Fruit fly (Drosophila melanogaster) whole organism, pupa: ENCODE data around the gene CG7382.

Experiments used
- CG10348 ChIP-seq: fragments of 200-800 bp; sonication (Bioruptor generic); IDR thresholded peaks from 2 replicates; pipeline ENCODE4 v1.3.6; 2022; ENCODE audit warnings: missing biosample characterization, missing genetic modification characterization
- CG12605 ChIP-seq: fragments of 200-800 bp; sonication (Bioruptor generic); IDR thresholded peaks from 2 replicates; pipeline ENCODE4 v1.3.6; 2022; ENCODE audit warnings: missing biosample characterization, missing genetic modification characterization
- CG13204 ChIP-seq: fragments of 200-800 bp; sonication (Bioruptor generic); optimal IDR thresholded peaks from 2 replicates; lab custom pipeline; 2018; ENCODE audit warnings: missing biosample characterization, mild to moderate bottlenecking, missing genetic modification characterization, moderate library complexity
- CG14655 ChIP-seq: fragments of 200-800 bp; sonication (Bioruptor generic); optimal IDR thresholded peaks from 3 replicates; lab custom pipeline; 2017; ENCODE audit warnings: mild to moderate bottlenecking, missing biosample characterization, missing genetic modification reagents, missing genetic modification characterization
- CG15710 ChIP-seq: fragments of 200-800 bp; sonication (Bioruptor generic); optimal IDR thresholded peaks from 2 replicates; lab custom pipeline; 2018; ENCODE audit warnings: missing biosample characterization, mild to moderate bottlenecking, missing genetic modification characterization, moderate library complexity
- CG17806 ChIP-seq: fragments of 200-800 bp; sonication (Bioruptor generic); optimal IDR thresholded peaks from 2 replicates; lab custom pipeline; 2018; ENCODE audit warnings: missing biosample characterization, mild to moderate bottlenecking, missing genetic modification characterization, moderate library complexity
- CG32121 ChIP-seq: fragments of 200-800 bp; sonication (Bioruptor generic); IDR thresholded peaks from 2 replicates; pipeline ENCODE4 v1.3.6; 2022; ENCODE audit warnings: missing biosample characterization, missing genetic modification characterization
- CG34367 ChIP-seq: fragments of 200-800 bp; sonication (Bioruptor generic); optimal IDR thresholded peaks from 2 replicates; lab custom pipeline; 2018; ENCODE audit warnings: missing biosample characterization, mild to moderate bottlenecking, missing genetic modification characterization
- CG4496 ChIP-seq: fragments of 200-800 bp; sonication (Bioruptor generic); IDR thresholded peaks from 3 replicates; pipeline ENCODE4 v1.3.6; 2022; ENCODE audit warnings: missing biosample characterization, missing genetic modification characterization
- CG8159 ChIP-seq: fragments of 200-800 bp; sonication (Bioruptor generic); optimal IDR thresholded peaks from 3 replicates; lab custom pipeline; 2018; ENCODE audit warnings: missing biosample characterization, mild to moderate bottlenecking, missing genetic modification characterization, moderate library complexity
- CG8301 ChIP-seq: fragments of 200-800 bp; sonication (Bioruptor generic); optimal IDR thresholded peaks from 2 replicates; lab custom pipeline; 2018; ENCODE audit warnings: missing biosample characterization, mild to moderate bottlenecking, missing genetic modification characterization
- CG9948 ChIP-seq: fragments of 200-800 bp; sonication (Bioruptor generic); optimal IDR thresholded peaks from 2 replicates; lab custom pipeline; 2018; ENCODE audit warnings: missing biosample characterization, mild to moderate bottlenecking, missing genetic modification characterization, moderate library complexity
- D1 ChIP-seq: fragments of 200-800 bp; sonication (Bioruptor generic); optimal IDR thresholded peaks from 2 replicates; lab custom pipeline; 2018; ENCODE audit warnings: missing biosample characterization, mild to moderate bottlenecking, missing genetic modification characterization, moderate library complexity
- EcR ChIP-seq: fragments of 200-800 bp; sonication (Bioruptor generic); optimal IDR thresholded peaks from 3 replicates; lab custom pipeline; 2019; ENCODE audit warnings: missing biosample characterization, missing genetic modification characterization, mild to moderate bottlenecking, moderate library complexity, missing genetic modification reagents
- Ets98B ChIP-seq: fragments of 200-800 bp; sonication (Bioruptor generic); IDR thresholded peaks from 2 replicates; pipeline ENCODE4 v1.3.6; 2022; ENCODE audit warnings: missing biosample characterization, missing genetic modification characterization
- Pif1A ChIP-seq: fragments of 200-800 bp; sonication (Bioruptor generic); optimal IDR thresholded peaks from 3 replicates; lab custom pipeline; 2016; ENCODE audit warnings: missing biosample characterization, missing genetic modification characterization
- Pif1B ChIP-seq: fragments of 200-800 bp; sonication (Bioruptor generic); optimal IDR thresholded peaks from 3 replicates; lab custom pipeline; 2016; ENCODE audit warnings: missing biosample characterization, missing genetic modification characterization
- Snoo ChIP-seq: fragments of 200-800 bp; sonication (Bioruptor generic); optimal IDR thresholded peaks from 3 replicates; lab custom pipeline; 2017; ENCODE audit warnings: missing biosample characterization, mild to moderate bottlenecking, missing genetic modification characterization, inconsistent platforms
- fd96Ca ChIP-seq: fragments of 200-800 bp; sonication (Bioruptor generic); IDR thresholded peaks from 3 replicates; pipeline ENCODE4 v1.3.6; 2022; ENCODE audit warnings: missing biosample characterization, missing genetic modification characterization
- gl ChIP-seq: fragments of 200-800 bp; sonication (Bioruptor generic); optimal IDR thresholded peaks from 2 replicates; lab custom pipeline; 2018; ENCODE audit warnings: missing biosample characterization, mild to moderate bottlenecking, missing genetic modification characterization
- rn ChIP-seq: fragments of 200-800 bp; sonication (Bioruptor generic); IDR thresholded peaks from 2 replicates; pipeline ENCODE4 v1.3.6; 2022; ENCODE audit warnings: missing biosample characterization, missing genetic modification characterization

CG7382 gene

DNA sequence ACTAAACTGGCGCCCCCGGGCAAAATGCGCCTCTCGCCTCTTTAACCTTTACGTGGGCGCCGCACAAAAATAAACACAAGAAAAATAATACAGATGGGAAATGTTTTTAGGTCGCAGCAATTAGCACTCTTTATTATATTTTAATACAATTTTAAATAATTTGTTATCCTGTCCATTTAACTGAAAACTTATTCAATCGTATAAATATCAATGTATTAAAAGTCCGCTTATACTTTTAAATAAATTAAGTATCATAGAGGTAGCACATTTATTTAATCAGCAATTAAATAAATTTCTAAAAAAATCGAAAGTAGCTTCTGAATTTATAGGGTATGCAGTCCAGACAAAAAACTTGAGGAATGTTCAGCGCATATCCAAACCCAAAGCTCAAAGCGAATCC, 12.6 kb downstream of the CG7382 start:
- TF ChIP-seq CG34367 (tag; lab: Kevin White, UChicago) (no peak), Pif1B (no peak), rn (GFP tag; lab: Robert Waterston, UW) (no peak), CG10348 (GFP tag; lab: Robert Waterston, UW) (no peak), CG9948 (tag; lab: Kevin White, UChicago) (peak; percentile 10), fd96Ca (no peak), Snoo (tag; lab: Kevin White, UChicago) (no peak), CG15710 (tag; lab: Kevin White, UChicago) (peak; percentile 27), CG17806 (tag; lab: Kevin White, UChicago) (peak; percentile 1), CG32121 (GFP tag; lab: Robert Waterston, UW) (no peak), CG4496 (GFP tag; lab: Robert Waterston, UW) (no peak), CG14655 (GFP tag; lab: Kevin White, UChicago) (no peak), CG13204 (GFP tag; lab: Kevin White, UChicago) (no peak), CG8159 (tag; lab: Kevin White, UChicago) (peak; percentile 56), CG12605 (GFP tag; lab: Robert Waterston, UW) (no peak), D1 (tag; lab: Kevin White, UChicago) (no peak)

DNA sequence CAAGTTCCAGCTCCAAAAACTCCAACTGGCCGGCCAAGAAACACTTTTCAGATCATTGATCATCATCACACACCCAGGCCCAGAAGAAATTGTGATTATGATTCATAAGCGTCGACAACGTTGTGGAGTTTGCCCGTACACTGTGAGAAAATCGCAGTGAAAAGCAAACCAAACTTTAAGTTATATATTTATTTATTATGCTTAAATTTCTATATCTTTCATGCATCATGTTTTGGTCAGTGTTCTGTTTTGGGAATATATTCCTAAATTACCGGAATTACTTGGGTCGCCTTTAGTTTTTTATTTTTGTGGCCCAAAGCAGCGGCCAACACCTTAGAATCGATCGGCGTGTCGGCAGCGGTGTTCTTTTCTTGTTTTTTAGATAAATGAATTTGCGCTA, 14.6 kb downstream of the CG7382 start:
- TF ChIP-seq Pif1A (GFP tag; lab: Kevin White, UChicago) (peak; percentile 12), CG15710 (tag; lab: Kevin White, UChicago) (peak; percentile 36), gl (no peak)

DNA sequence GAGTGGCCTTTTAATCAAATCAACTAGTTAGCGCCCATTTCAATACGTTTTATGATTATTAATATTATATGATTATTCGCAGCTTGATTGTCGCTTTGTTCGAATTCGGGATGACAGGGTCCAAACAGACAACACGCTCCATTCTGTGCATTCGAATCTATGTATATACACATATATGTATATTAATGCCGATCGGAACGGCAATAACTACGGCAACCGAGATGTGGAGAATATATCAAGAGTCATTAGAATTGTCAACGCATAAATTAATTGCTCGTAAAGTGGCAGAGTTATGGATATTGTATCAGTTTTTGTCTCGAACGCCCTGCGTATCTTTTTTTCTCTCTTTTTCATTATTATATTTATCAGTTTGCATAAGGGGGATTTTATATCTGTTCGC, 16.8 kb downstream of the CG7382 start:
- TF ChIP-seq CG14655 (GFP tag; lab: Kevin White, UChicago) (no peak), CG34367 (tag; lab: Kevin White, UChicago) (no peak), CG13204 (GFP tag; lab: Kevin White, UChicago) (no peak), CG4496 (GFP tag; lab: Robert Waterston, UW) (no peak), CG8301 (no peak), CG17806 (tag; lab: Kevin White, UChicago) (no peak), D1 (tag; lab: Kevin White, UChicago) (no peak), Ets98B (GFP tag; lab: Robert Waterston, UW) (no peak)

DNA sequence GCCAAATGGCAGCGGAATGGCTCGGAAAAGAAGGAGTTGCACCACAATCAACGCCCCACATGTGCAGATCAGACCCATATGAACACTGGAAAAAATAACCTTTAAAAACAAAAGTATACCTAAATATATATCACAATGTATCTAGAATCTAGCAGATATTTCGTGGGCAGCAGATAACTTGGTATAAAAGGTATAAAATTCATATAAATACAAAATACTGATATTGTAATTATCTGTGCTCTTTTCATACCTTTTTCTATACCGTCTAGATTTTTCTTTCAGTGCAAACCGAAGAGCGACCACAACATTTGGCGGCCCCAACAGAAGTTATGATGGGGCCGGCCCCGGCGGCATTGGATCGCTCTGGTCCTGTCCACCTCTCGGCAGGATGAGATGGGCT, 18.4 kb downstream of the CG7382 start:
- no peak for TF ChIP-seq CG12605 (GFP tag; lab: Robert Waterston, UW)
- no peak for TF ChIP-seq D1 (tag; lab: Kevin White, UChicago)
- peak; percentile 69 for TF ChIP-seq CG17806 (tag; lab: Kevin White, UChicago)
- no peak for TF ChIP-seq CG32121 (GFP tag; lab: Robert Waterston, UW)
- no peak for TF ChIP-seq Ets98B (GFP tag; lab: Robert Waterston, UW)
- peak; percentile 71 for TF ChIP-seq Snoo (tag; lab: Kevin White, UChicago)
- peak; percentile 29 for TF ChIP-seq Pif1B
- TF ChIP-seq CG13204 (GFP tag; lab: Kevin White, UChicago), result peak; percentile 44
- peak; percentile 75 for TF ChIP-seq CG9948 (tag; lab: Kevin White, UChicago)
- no peak for TF ChIP-seq gl
- peak; percentile 25; the same call in 1 of the 3 replicates for TF ChIP-seq CG4496 (GFP tag; lab: Robert Waterston, UW)
- TF ChIP-seq CG8301, result peak; percentile 56
- peak; percentile 68 for TF ChIP-seq CG15710 (tag; lab: Kevin White, UChicago)
- no peak for TF ChIP-seq fd96Ca
- TF ChIP-seq CG34367 (tag; lab: Kevin White, UChicago), result peak; percentile 46
- TF ChIP-seq CG10348 (GFP tag; lab: Robert Waterston, UW), result no peak
- TF ChIP-seq CG8159 (tag; lab: Kevin White, UChicago), result peak; percentile 76
- no peak for TF ChIP-seq rn (GFP tag; lab: Robert Waterston, UW)
- TF ChIP-seq CG14655 (GFP tag; lab: Kevin White, UChicago), result peak; percentile 60
- no peak for TF ChIP-seq EcR (GFP tag; lab: Kevin White, UChicago)
- TF ChIP-seq Pif1A (GFP tag; lab: Kevin White, UChicago), result peak; percentile 57
- TF ChIP-seq, all 21 proteins: peak for 12

DNA sequence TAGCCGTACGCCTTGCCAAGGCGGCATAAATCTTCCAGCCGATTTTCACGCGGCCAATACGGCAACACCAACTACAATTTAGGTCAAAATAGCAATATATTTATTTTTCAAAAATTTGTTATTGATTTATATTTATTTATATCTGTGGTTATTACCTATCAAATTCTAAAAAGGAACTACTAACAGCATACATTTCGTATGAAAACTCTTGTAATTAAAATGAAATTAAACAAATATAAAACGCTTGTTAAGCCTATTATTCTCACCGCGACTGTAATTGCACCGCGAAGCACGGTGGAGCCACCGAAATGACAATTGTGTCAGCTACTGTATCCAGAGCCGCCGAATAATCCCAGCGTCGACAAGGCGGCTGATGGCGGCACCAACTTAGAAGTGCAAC, 20.2 kb downstream of the CG7382 start:
- TF ChIP-seq CG8159 (tag; lab: Kevin White, UChicago), result peak; percentile 4
- no peak for TF ChIP-seq EcR (GFP tag; lab: Kevin White, UChicago)
- TF ChIP-seq CG8301, result peak; percentile 7

DNA sequence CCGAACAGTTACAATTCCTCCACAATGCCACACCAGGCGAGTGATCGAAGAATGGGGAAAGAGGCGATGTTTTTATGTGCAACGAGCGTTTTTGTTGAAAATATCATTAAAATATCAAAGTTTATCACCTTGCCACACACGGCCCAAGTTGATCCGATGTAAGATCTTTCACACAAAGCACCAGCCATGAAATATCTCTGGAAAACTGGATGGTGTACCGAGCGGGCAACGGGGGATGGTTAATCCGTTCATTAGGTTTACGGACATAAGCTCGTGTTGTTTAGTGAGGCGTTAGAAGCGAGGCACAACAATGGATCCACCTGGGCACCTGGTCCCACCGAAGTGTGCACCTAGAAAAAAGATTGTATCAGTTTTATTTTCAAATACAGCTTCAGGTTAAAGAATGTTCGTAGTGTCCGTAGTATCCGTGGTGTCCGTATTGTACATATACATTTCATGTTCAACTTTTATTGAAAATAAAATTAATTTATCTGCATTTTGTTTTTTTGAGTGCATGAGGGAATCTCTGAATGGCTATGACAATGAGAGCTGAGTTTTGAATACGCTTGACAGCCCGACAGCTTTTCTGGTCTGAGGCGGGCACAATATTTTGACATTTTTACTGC, 23.1 kb downstream of the CG7382 start:
- TF ChIP-seq CG8301, result peak; percentile 0
- no peak for TF ChIP-seq CG8159 (tag; lab: Kevin White, UChicago)

DNA sequence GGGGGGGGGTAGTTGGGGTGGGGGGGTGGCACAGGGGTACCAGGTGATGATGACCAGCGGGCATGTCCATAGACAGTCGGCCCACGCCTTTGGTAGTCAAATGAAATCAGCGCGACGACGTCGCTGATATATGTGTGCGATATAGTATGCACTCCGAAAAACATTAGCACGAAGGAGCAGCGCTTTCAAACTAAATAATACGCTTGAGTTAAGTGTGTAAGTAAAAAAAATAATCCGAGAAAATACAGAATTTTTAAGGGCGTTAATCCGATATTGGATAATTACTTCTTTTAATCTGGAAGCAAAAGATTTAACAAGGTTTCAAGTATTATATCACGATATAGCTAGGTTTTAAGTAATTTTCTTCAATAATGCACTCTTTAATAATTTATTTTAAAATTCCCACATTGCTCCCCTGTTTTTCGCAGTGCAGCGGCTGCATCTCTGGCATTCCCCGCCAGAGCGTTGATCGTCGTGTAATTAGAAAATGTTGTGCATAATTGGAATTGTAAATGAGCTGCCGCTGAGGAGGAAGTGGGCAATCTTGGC, 24.8 kb downstream of the CG7382 start:
- TF ChIP-seq CG8301 (peak; percentile 60), CG8159 (tag; lab: Kevin White, UChicago) (peak; percentile 46), CG14655 (GFP tag; lab: Kevin White, UChicago) (peak; percentile 73), CG34367 (tag; lab: Kevin White, UChicago) (no peak), fd96Ca (no peak), Ets98B (GFP tag; lab: Robert Waterston, UW) (peak; percentile 23; the same call in 1 of the 2 replicates), CG32121 (GFP tag; lab: Robert Waterston, UW) (no peak), Pif1B (peak; percentile 9), CG9948 (tag; lab: Kevin White, UChicago) (peak; percentile 39), CG13204 (GFP tag; lab: Kevin White, UChicago) (no peak), CG17806 (tag; lab: Kevin White, UChicago) (peak; percentile 32)
- TF ChIP-seq, all 21 proteins: peak for 7
